Fruit fly (Drosophila melanogaster): ENCODE results near the gene Rcd-1.

Gene Rcd-1

dm6 chrX:19631365-19631832, 7.2 kb upstream of the Rcd-1 start (continued):
- TF ChIP-seq MESR4 (GFP tag; optimal IDR thresholded peaks at IDR 0.05) (peak; percentile 13), Trl (optimal IDR thresholded peaks at IDR 0.05) (peak; percentile 84 to 92), Trl (GFP tag; optimal IDR thresholded peaks at IDR 0.05) (no peak), Hmx (GFP tag; optimal IDR thresholded peaks at IDR 0.05) (no peak), gsb-n (tag; optimal IDR thresholded peaks at IDR 0.05) (no peak), CG7987 (GFP tag; optimal IDR thresholded peaks at IDR 0.05) (no peak), shn (GFP tag; optimal IDR thresholded peaks at IDR 0.05) (no peak), MTF-1 (GFP tag; optimal IDR thresholded peaks at IDR 0.05; ENCODE audit: borderline replicate concordance) (peak; percentile 95), CG15011 (GFP tag; optimal IDR thresholded peaks at IDR 0.05) (no peak), tx (GFP tag; optimal IDR thresholded peaks at IDR 0.05) (no peak), tll (GFP tag; optimal IDR thresholded peaks at IDR 0.05) (no peak), amos (GFP tag; IDR thresholded peaks at IDR 0.05; ENCODE audit: partially characterized antibody) (peak; percentile 51; the same call in 1 of the 2 replicates), HLHmδ (GFP tag; optimal IDR thresholded peaks at IDR 0.05) (peak; percentile 57), HmgZ (tag; optimal IDR thresholded peaks at IDR 0.05) (peak; percentile 11), Elba2 (GFP tag; optimal IDR thresholded peaks at IDR 0.05) (peak; percentile 3), CG10959 (GFP tag; IDR thresholded peaks at IDR 0.05) (no peak), CG12155 (GFP tag; optimal IDR thresholded peaks at IDR 0.05) (peak; percentile 51), exex (tag; optimal IDR thresholded peaks at IDR 0.05) (no peak), ftz-f1 (GFP tag; optimal IDR thresholded peaks at IDR 0.05) (peak; percentile 25), nerfin-1 (tag; optimal IDR thresholded peaks at IDR 0.05) (peak; percentile 20), Jarid2 (GFP tag; optimal IDR thresholded peaks at IDR 0.05) (no peak), p53 (GFP tag; optimal IDR thresholded peaks at IDR 0.05) (peak; percentile 98), CG8478 (optimal IDR thresholded peaks at IDR 0.05) (peak; percentile 53), CG17385 (GFP tag; optimal IDR thresholded peaks at IDR 0.05) (peak; percentile 29), cad (GFP tag; optimal IDR thresholded peaks at IDR 0.05) (no peak), CG10366 (GFP tag; IDR thresholded peaks at IDR 0.05) (no peak), tap (tag; optimal IDR thresholded peaks at IDR 0.05) (no peak), CG11695 (GFP tag; IDR thresholded peaks at IDR 0.05) (peak; percentile 64; the same call in 1 of the 3 replicates), CG18476 (GFP tag; optimal IDR thresholded peaks at IDR 0.05) (no peak), crol (GFP tag; IDR thresholded peaks at IDR 0.05) (peak; percentile 91), CG34224 (GFP tag; IDR thresholded peaks at IDR 0.05; ENCODE audit: partially characterized antibody) (peak; percentile 56; the same call in 2 of the 3 replicates), CG34422 (GFP tag; IDR thresholded peaks at IDR 0.05) (peak; percentile 75; the same call in 1 of the 3 replicates), sens-2 (GFP tag; IDR thresholded peaks at IDR 0.05) (no peak), vvl (GFP tag; IDR thresholded peaks at IDR 0.05) (peak; percentile 38; the same call in 1 of the 2 replicates), ewg (GFP tag; optimal IDR thresholded peaks at IDR 0.05) (peak; percentile 47), CG4424 (GFP tag; optimal IDR thresholded peaks at IDR 0.05) (no peak), CG34376 (GFP tag; optimal IDR thresholded peaks at IDR 0.05) (peak; percentile 43), nom (GFP tag; optimal IDR thresholded peaks at IDR 0.05) (peak; percentile 62), knrl (GFP tag; IDR thresholded peaks at IDR 0.05; ENCODE audit: partially characterized antibody) (no peak), cg (GFP tag; optimal IDR thresholded peaks at IDR 0.05) (peak; percentile 92), Dll (GFP tag; IDR thresholded peaks at IDR 0.05; ENCODE audit: partially characterized antibody) (0 out of 4 replicates have a peak, but pooled peaks have one; percentile 28), HLH4C (GFP tag; IDR thresholded peaks at IDR 0.05; ENCODE audit: partially characterized antibody) (0 out of 3 replicates have a peak, but pooled peaks have one; percentile 44), CG1233 (GFP tag; optimal IDR thresholded peaks at IDR 0.05) (no peak), Stat92E (GFP tag; optimal IDR thresholded peaks at IDR 0.05) (no peak), twi (tag; optimal IDR thresholded peaks at IDR 0.05) (peak; percentile 4), ato (GFP tag; IDR thresholded peaks at IDR 0.05; ENCODE audit: partially characterized antibody) (0 out of 2 replicates have a peak, but pooled peaks have one; percentile 18), CG7839 (tag; optimal IDR thresholded peaks at IDR 0.05) (no peak), YL-1 (GFP tag; optimal IDR thresholded peaks at IDR 0.05) (peak; percentile 44), CG13287 (GFP tag; IDR thresholded peaks at IDR 0.05; ENCODE audit: partially characterized antibody) (peak; percentile 49; the same call in 1 of the 2 replicates)

Measured in whole organism, embryonic.